Fruit fly (Drosophila melanogaster): ENCODE measurements around the gene CG31809.
A peak's percentile ranks its signal among the peaks of the same experiment; 100 is the strongest.

The CG31809 gene

DNA sequence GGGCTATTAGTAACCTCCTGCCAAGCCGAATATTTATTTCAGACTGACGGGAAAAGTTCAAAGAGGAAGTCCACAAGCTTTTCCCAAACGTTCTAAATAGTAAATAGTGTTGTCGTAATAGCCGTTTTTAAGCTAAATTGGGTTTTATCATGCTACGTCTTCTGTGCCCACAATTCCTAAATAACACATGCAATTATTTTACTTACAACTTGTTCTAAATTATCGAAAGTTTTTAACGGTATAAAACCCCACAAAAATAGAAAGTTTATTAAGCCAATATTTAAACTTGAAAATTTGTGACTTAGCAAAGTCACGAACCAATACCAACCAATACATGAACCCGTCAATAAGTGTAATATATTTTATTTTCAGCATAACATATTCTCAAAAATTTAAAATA lies 9.8 kb downstream of the CG31809 start, which contains the start of gene CG13284:
Gene CG13284 (minus strand): TSS at position 47 of the 400 bp plus-strand sequence.
- no peak for TF ChIP-seq CG8301 (tag; optimal IDR thresholded peaks at IDR 0.05)
- no peak for TF ChIP-seq rn (GFP tag; IDR thresholded peaks at IDR 0.05)
- no peak for TF ChIP-seq Pif1A (GFP tag; optimal IDR thresholded peaks at IDR 0.05)
- no peak for TF ChIP-seq CG8159 (tag; optimal IDR thresholded peaks at IDR 0.05)
- TF ChIP-seq CG13204 (GFP tag; optimal IDR thresholded peaks at IDR 0.05): no peak
- TF ChIP-seq CG10348 (GFP tag; IDR thresholded peaks at IDR 0.05): no peak
- no peak for TF ChIP-seq CG9948 (tag; optimal IDR thresholded peaks at IDR 0.05)
- no peak for TF ChIP-seq CG15710 (tag; optimal IDR thresholded peaks at IDR 0.05)
- no peak for TF ChIP-seq gl (tag; optimal IDR thresholded peaks at IDR 0.05)
- TF ChIP-seq D1 (tag; optimal IDR thresholded peaks at IDR 0.05): no peak
- no peak for TF ChIP-seq CG34367 (tag; optimal IDR thresholded peaks at IDR 0.05)
- no peak for TF ChIP-seq CG17806 (tag; optimal IDR thresholded peaks at IDR 0.05)
- no peak for TF ChIP-seq Ets98B (GFP tag; IDR thresholded peaks at IDR 0.05)
- no peak for TF ChIP-seq CG32121 (GFP tag; IDR thresholded peaks at IDR 0.05)
- TF ChIP-seq CG14655 (GFP tag; optimal IDR thresholded peaks at IDR 0.05): no peak

DNA sequence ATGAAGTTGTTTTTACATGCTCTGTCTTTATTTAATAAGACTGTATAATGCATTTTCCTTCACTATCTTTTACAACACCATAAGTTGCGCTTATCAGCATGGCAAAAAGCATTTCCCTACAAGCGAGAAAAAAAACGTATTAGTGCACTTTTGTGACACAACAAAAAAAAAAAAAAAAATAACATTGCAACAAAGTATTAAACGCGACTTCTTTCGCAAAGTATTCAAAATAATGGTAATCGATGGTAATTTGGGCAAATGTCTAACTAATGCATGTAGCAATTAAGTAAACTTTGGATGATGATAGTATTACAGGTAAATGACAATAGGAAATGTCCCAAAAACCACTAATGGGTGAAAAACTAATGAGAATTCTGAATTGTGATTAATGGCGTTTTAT lies 10.6 kb downstream of the CG31809 start:
- TF ChIP-seq gl (tag; optimal IDR thresholded peaks at IDR 0.05) (no peak), CG14655 (GFP tag; optimal IDR thresholded peaks at IDR 0.05) (no peak), CG4496 (GFP tag; IDR thresholded peaks at IDR 0.05) (no peak)

dm6 chr2L:16846742-16847346 lies 11.7 kb downstream of the CG31809 start:
- TF ChIP-seq CG17806 (tag; optimal IDR thresholded peaks at IDR 0.05) (no peak), EcR (GFP tag; optimal IDR thresholded peaks at IDR 0.05) (peak; percentile 61)

DNA sequence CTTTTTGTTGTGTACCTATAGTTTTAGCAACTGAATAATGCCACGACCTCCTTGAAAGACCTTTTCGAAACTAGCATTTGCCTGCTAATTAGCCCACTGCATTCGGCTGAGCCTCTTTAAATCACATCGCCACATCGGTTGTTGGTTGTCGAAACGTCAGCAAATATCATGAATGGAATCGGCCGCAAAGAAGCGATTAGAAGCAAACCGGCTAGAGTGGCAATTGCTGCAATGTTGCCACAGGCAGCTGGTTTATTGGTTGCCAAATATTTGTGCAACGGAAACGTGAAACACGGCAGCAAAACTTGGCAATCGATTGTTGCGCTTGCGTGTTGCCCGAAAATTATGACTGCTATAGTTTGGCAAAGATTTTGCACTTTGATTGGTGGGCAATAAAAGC lies 13.3 kb downstream of the CG31809 start:
- TF ChIP-seq Ets98B (GFP tag; IDR thresholded peaks at IDR 0.05) (no peak), Snoo (tag; optimal IDR thresholded peaks at IDR 0.05) (no peak), CG9948 (tag; optimal IDR thresholded peaks at IDR 0.05) (no peak), D1 (tag; optimal IDR thresholded peaks at IDR 0.05) (no peak), CG32121 (GFP tag; IDR thresholded peaks at IDR 0.05) (no peak), rn (GFP tag; IDR thresholded peaks at IDR 0.05) (no peak), CG34367 (tag; optimal IDR thresholded peaks at IDR 0.05) (no peak), CG12605 (GFP tag; IDR thresholded peaks at IDR 0.05) (no peak), CG8301 (tag; optimal IDR thresholded peaks at IDR 0.05) (no peak), gl (tag; optimal IDR thresholded peaks at IDR 0.05) (no peak), Pif1B (GFP tag; optimal IDR thresholded peaks at IDR 0.05) (no peak), CG13204 (GFP tag; optimal IDR thresholded peaks at IDR 0.05) (no peak)

DNA sequence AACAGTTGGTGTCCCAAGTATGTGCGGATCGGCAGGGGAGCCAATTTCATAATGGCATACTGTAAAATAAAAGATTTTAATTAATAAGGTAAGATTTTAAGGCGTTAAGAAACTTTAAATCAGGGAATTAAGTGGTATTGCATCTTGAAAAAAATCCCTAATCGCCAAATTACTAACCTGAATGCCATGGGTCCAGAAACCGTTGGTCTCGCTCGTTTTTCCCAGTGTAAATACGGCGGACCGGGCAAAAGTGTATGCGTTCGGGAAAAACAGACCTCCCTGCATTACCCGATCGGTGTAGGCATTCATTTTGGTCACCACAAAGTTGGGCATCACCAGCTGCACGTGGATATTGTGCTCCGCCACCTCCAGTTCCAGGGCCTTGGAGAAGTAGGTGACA lies 15.2 kb downstream of the CG31809 start:
- TF ChIP-seq EcR (GFP tag; optimal IDR thresholded peaks at IDR 0.05): no peak
- TF ChIP-seq Snoo (tag; optimal IDR thresholded peaks at IDR 0.05): peak; percentile 40
- no peak for TF ChIP-seq CG12605 (GFP tag; IDR thresholded peaks at IDR 0.05)
- TF ChIP-seq CG32121 (GFP tag; IDR thresholded peaks at IDR 0.05): peak; percentile 46
- TF ChIP-seq Pif1A (GFP tag; optimal IDR thresholded peaks at IDR 0.05): no peak
- no peak for TF ChIP-seq D1 (tag; optimal IDR thresholded peaks at IDR 0.05)
- TF ChIP-seq CG8301 (tag; optimal IDR thresholded peaks at IDR 0.05): peak; percentile 28
- TF ChIP-seq CG13204 (GFP tag; optimal IDR thresholded peaks at IDR 0.05): no peak
- TF ChIP-seq Pif1B (GFP tag; optimal IDR thresholded peaks at IDR 0.05): no peak
- TF ChIP-seq CG14655 (GFP tag; optimal IDR thresholded peaks at IDR 0.05): peak; percentile 24
- TF ChIP-seq CG15710 (tag; optimal IDR thresholded peaks at IDR 0.05): no peak
- no peak for TF ChIP-seq rn (GFP tag; IDR thresholded peaks at IDR 0.05)
- TF ChIP-seq CG34367 (tag; optimal IDR thresholded peaks at IDR 0.05): no peak
- 0 out of 2 replicates have a peak, but pooled peaks have one; percentile 7 for TF ChIP-seq Ets98B (GFP tag; IDR thresholded peaks at IDR 0.05)
- no peak for TF ChIP-seq CG17806 (tag; optimal IDR thresholded peaks at IDR 0.05)
- no peak for TF ChIP-seq gl (tag; optimal IDR thresholded peaks at IDR 0.05)
- TF ChIP-seq CG10348 (GFP tag; IDR thresholded peaks at IDR 0.05): no peak
- TF ChIP-seq fd96Ca (GFP tag; IDR thresholded peaks at IDR 0.05): no peak; the same call in 2 of the 3 replicates
- no peak for TF ChIP-seq CG8159 (tag; optimal IDR thresholded peaks at IDR 0.05)
- peak; percentile 41; the same call in 1 of the 3 replicates for TF ChIP-seq CG4496 (GFP tag; IDR thresholded peaks at IDR 0.05)
- TF ChIP-seq CG9948 (tag; optimal IDR thresholded peaks at IDR 0.05): peak; percentile 7

DNA sequence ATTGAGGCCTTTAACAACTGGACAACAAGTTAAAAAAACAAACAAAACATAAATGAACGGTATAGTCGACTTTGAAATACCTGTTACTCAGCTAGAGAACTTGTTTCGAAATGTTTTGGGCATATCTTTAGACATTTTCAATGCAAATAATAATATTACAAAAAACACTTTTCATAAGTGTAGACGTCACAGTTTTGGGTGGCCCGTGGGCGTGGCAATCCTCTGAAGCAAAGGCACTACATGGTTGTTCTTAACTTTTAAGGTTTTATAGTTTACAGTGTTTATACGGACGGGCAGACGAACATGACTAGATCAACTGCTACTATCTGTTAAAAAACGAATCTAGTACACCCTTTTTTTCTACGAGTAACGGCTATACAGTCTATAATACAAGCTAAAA lies 16.0 kb downstream of the CG31809 start:
- TF ChIP-seq CG17806 (tag; optimal IDR thresholded peaks at IDR 0.05): no peak
- peak; percentile 52 for TF ChIP-seq Pif1A (GFP tag; optimal IDR thresholded peaks at IDR 0.05)
- TF ChIP-seq Pif1B (GFP tag; optimal IDR thresholded peaks at IDR 0.05): peak; percentile 27
- TF ChIP-seq D1 (tag; optimal IDR thresholded peaks at IDR 0.05): no peak
- TF ChIP-seq CG12605 (GFP tag; IDR thresholded peaks at IDR 0.05): no peak
- TF ChIP-seq EcR (GFP tag; optimal IDR thresholded peaks at IDR 0.05): no peak
- TF ChIP-seq Ets98B (GFP tag; IDR thresholded peaks at IDR 0.05): no peak

- no peak for TF ChIP-seq CG9948 (tag; optimal IDR thresholded peaks at IDR 0.05)
- no peak for TF ChIP-seq CG34367 (tag; optimal IDR thresholded peaks at IDR 0.05)
- TF ChIP-seq EcR (GFP tag; optimal IDR thresholded peaks at IDR 0.05): no peak
- no peak for TF ChIP-seq Pif1B (GFP tag; optimal IDR thresholded peaks at IDR 0.05)
- TF ChIP-seq Pif1A (GFP tag; optimal IDR thresholded peaks at IDR 0.05): no peak
- TF ChIP-seq CG4496 (GFP tag; IDR thresholded peaks at IDR 0.05): no peak
- TF ChIP-seq CG8301 (tag; optimal IDR thresholded peaks at IDR 0.05): no peak
- TF ChIP-seq D1 (tag; optimal IDR thresholded peaks at IDR 0.05): no peak
Measured at dm6 chr2L:16839665-16840064, 18.8 kb downstream of the CG31809 start.
